Fruit fly (Drosophila melanogaster) whole organism, embryonic: ENCODE results near the gene RluA-1.

Experiments
- Antp ChIP-seq: fragments of 200-800 bp; sonication (Bioruptor generic); optimal IDR thresholded peaks from 3 replicates; lab custom pipeline; 2016; ENCODE audit warnings: missing biosample characterization, missing genetic modification characterization
- B-H1 ChIP-seq: fragments of 200-800 bp; sonication (Bioruptor generic); IDR thresholded peaks from 3 replicates; pipeline ENCODE4 v1.3.6; 2022; ENCODE audit warnings: missing biosample characterization, missing genetic modification characterization
- BtbVII ChIP-seq: fragments of 200-800 bp; sonication (Bioruptor generic); optimal IDR thresholded peaks from 3 replicates; lab custom pipeline; 2017; ENCODE audit warnings: missing biosample characterization, mild to moderate bottlenecking, missing genetic modification characterization
- CG10654 ChIP-seq: fragments of 200-800 bp; sonication (Bioruptor generic); optimal IDR thresholded peaks from 2 replicates; lab custom pipeline; 2016; ENCODE audit warnings: missing biosample characterization, missing genetic modification characterization
- CG11398 ChIP-seq: fragments of 200-800 bp; sonication (Bioruptor generic); optimal IDR thresholded peaks from 2 replicates; lab custom pipeline; 2016; ENCODE audit warnings: missing biosample characterization, missing genetic modification characterization
- CG11504 ChIP-seq: fragments of 200-800 bp; sonication (Bioruptor generic); optimal IDR thresholded peaks from 3 replicates; lab custom pipeline; 2019; ENCODE audit warnings: missing biosample characterization, mild to moderate bottlenecking, missing genetic modification characterization, moderate library complexity
- CG12155 ChIP-seq: fragments of 200-800 bp; sonication (Bioruptor generic); optimal IDR thresholded peaks from 3 replicates; lab custom pipeline; 2016; ENCODE audit warnings: missing biosample characterization, missing genetic modification characterization
- CG12391 ChIP-seq: fragments of 200-800 bp; sonication (Bioruptor generic); optimal IDR thresholded peaks from 3 replicates; lab custom pipeline; 2018; ENCODE audit warnings: missing biosample characterization, mild to moderate bottlenecking, missing genetic modification characterization, moderate library complexity
- CG13775 ChIP-seq: fragments of 200-800 bp; sonication (Bioruptor generic); optimal IDR thresholded peaks from 3 replicates; lab custom pipeline; 2017; ENCODE audit warnings: missing biosample characterization, mild to moderate bottlenecking, missing genetic modification characterization
- CG14050 ChIP-seq: fragments of 200-800 bp; sonication (Bioruptor generic); IDR thresholded peaks from 3 replicates; pipeline ENCODE4 v1.3.6; 2022; ENCODE audit warnings: missing biosample characterization, missing genetic modification characterization
- CG15073 ChIP-seq: fragments of 200-800 bp; sonication (Bioruptor generic); optimal IDR thresholded peaks from 2 replicates; lab custom pipeline; 2016; ENCODE audit warnings: missing biosample characterization, missing genetic modification characterization
- CG1529 ChIP-seq: fragments of 200-800 bp; sonication (Bioruptor generic); optimal IDR thresholded peaks from 3 replicates; lab custom pipeline; 2018; ENCODE audit warnings: missing biosample characterization, missing genetic modification characterization
- CG15696 ChIP-seq: fragments of 200-800 bp; sonication (Bioruptor generic); optimal IDR thresholded peaks from 2 replicates; lab custom pipeline; 2019; ENCODE audit warnings: missing biosample characterization, mild to moderate bottlenecking, missing genetic modification characterization, moderate library complexity
- CG1602 ChIP-seq: fragments of 200-800 bp; sonication (Bioruptor generic); optimal IDR thresholded peaks from 3 replicates; lab custom pipeline; 2016; ENCODE audit warnings: missing biosample characterization, missing genetic modification characterization
- CG1647 ChIP-seq: fragments of 200-800 bp; sonication (Bioruptor generic); optimal IDR thresholded peaks from 3 replicates; lab custom pipeline; 2016; ENCODE audit warnings: missing biosample characterization, missing genetic modification characterization
- CG16779 ChIP-seq: fragments of 200-800 bp; sonication (Bioruptor generic); IDR thresholded peaks from 2 replicates; pipeline ENCODE4 v1.3.6; 2022; ENCODE audit warnings: missing biosample characterization, missing genetic modification characterization
- CG17186 ChIP-seq: fragments of 200-800 bp; sonication (Bioruptor generic); optimal IDR thresholded peaks from 3 replicates; lab custom pipeline; 2017; ENCODE audit warnings: missing biosample characterization, missing genetic modification reagents, missing genetic modification characterization
- CG17361 ChIP-seq: fragments of 200-800 bp; sonication (Bioruptor generic); IDR thresholded peaks from 3 replicates; pipeline ENCODE4 v1.3.6; 2022; ENCODE audit warnings: missing biosample characterization, missing genetic modification characterization
- CG1792 ChIP-seq: fragments of 200-800 bp; sonication (Bioruptor generic); optimal IDR thresholded peaks from 2 replicates; lab custom pipeline; 2016; ENCODE audit warnings: missing biosample characterization, missing genetic modification characterization
- CG2116 ChIP-seq: fragments of 200-800 bp; sonication (Bioruptor generic); optimal IDR thresholded peaks from 3 replicates; lab custom pipeline; 2018; ENCODE audit warnings: missing biosample characterization, mild to moderate bottlenecking, missing genetic modification characterization
- CG2712 ChIP-seq: fragments of 200-800 bp; optimal IDR thresholded peaks from 3 replicates; lab custom pipeline; 2019; ENCODE audit warnings: missing biosample characterization, mild to moderate bottlenecking, missing genetic modification characterization, moderate library complexity
- CG31224 ChIP-seq: fragments of 200-800 bp; sonication (Bioruptor generic); IDR thresholded peaks from 2 replicates; pipeline ENCODE4 v1.3.6; 2022; ENCODE audit warnings: missing biosample characterization, missing genetic modification characterization
- CG31365 ChIP-seq: fragments of 200-800 bp; sonication (Bioruptor generic); optimal IDR thresholded peaks from 2 replicates; lab custom pipeline; 2018; ENCODE audit warnings: missing biosample characterization, mild to moderate bottlenecking, missing genetic modification characterization
- CG3281 ChIP-seq: fragments of 200-800 bp; sonication (Bioruptor generic); optimal IDR thresholded peaks from 3 replicates; lab custom pipeline; 2017; ENCODE audit warnings: missing biosample characterization, mild to moderate bottlenecking, missing genetic modification characterization
- CG42726 ChIP-seq: fragments of 200-800 bp; sonication (Bioruptor generic); IDR thresholded peaks from 2 replicates; pipeline ENCODE4 v1.3.6; 2022; ENCODE audit warnings: missing biosample characterization, missing genetic modification characterization; ENCODE audit not compliant: partially characterized antibody
- CG7786 ChIP-seq: fragments of 200-800 bp; sonication (Bioruptor generic); optimal IDR thresholded peaks from 2 replicates; lab custom pipeline; 2016; ENCODE audit warnings: missing biosample characterization, missing genetic modification characterization
- CG8765 ChIP-seq: fragments of 200-800 bp; sonication (Bioruptor generic); IDR thresholded peaks from 2 replicates; pipeline ENCODE4 v1.3.6; 2022; ENCODE audit warnings: missing biosample characterization, missing genetic modification characterization
- CG8944 ChIP-seq: fragments of 200-800 bp; sonication (Bioruptor generic); optimal IDR thresholded peaks from 3 replicates; lab custom pipeline; 2016; ENCODE audit warnings: missing biosample characterization, missing genetic modification characterization
- CG9215 ChIP-seq: fragments of 200-800 bp; sonication (Bioruptor generic); IDR thresholded peaks from 2 replicates; pipeline ENCODE4 v1.3.6; 2022; ENCODE audit warnings: missing biosample characterization, missing genetic modification characterization
- CkIIα-i1 ChIP-seq: fragments of 200-800 bp; sonication (Bioruptor generic); IDR thresholded peaks from 2 replicates; pipeline ENCODE4 v1.3.6; 2022; ENCODE audit warnings: missing biosample characterization, missing genetic modification characterization
- Dad ChIP-seq: fragments of 200-800 bp; sonication (Bioruptor generic); optimal IDR thresholded peaks from 3 replicates; lab custom pipeline; 2016; ENCODE audit warnings: missing biosample characterization, missing genetic modification characterization
- Deaf1 ChIP-seq: fragments of 200-800 bp; optimal IDR thresholded peaks from 3 replicates; lab custom pipeline; 2019; ENCODE audit warnings: missing biosample characterization, mild to moderate bottlenecking, missing genetic modification characterization, moderate library complexity
- Gug ChIP-seq: fragments of 200-800 bp; sonication (Bioruptor generic); IDR thresholded peaks from 4 replicates; pipeline ENCODE4 v1.3.6; 2022; ENCODE audit warnings: missing biosample characterization, missing genetic modification characterization
- Hmx ChIP-seq: fragments of 200-800 bp; sonication (Bioruptor generic); optimal IDR thresholded peaks from 2 replicates; lab custom pipeline; 2016; ENCODE audit warnings: missing biosample characterization, missing genetic modification characterization
- Hr51 ChIP-seq, 2 experiments: fragments of 200-800 bp; sonication (Bioruptor generic); optimal IDR thresholded peaks; 2 replicates in 1 of 2; 3 replicates in 1 of 2; lab custom pipeline; 2016 to 2018; ENCODE audit warnings: missing biosample characterization in 2 of 2, missing genetic modification characterization in 2 of 2, mild to moderate bottlenecking in 1 of 2, moderate library complexity in 1 of 2
- Lhr ChIP-seq: fragments of 200-800 bp; sonication (Bioruptor generic); optimal IDR thresholded peaks from 3 replicates; lab custom pipeline; 2017; ENCODE audit warnings: mild to moderate bottlenecking, missing biosample characterization, missing genetic modification reagents, missing genetic modification characterization
- NK7.1 ChIP-seq: fragments of 200-800 bp; sonication (Bioruptor generic); optimal IDR thresholded peaks from 3 replicates; lab custom pipeline; 2016; ENCODE audit warnings: missing biosample characterization, missing genetic modification characterization
- Oli ChIP-seq: fragments of 200-800 bp; sonication (Bioruptor generic); optimal IDR thresholded peaks from 2 replicates; lab custom pipeline; 2018; ENCODE audit warnings: missing biosample characterization, mild to moderate bottlenecking, missing genetic modification characterization, moderate library complexity
- Opbp ChIP-seq: fragments of 200-800 bp; sonication (Bioruptor generic); IDR thresholded peaks from 3 replicates; pipeline ENCODE4 v1.3.6; 2022; ENCODE audit warnings: missing biosample characterization, missing genetic modification characterization; ENCODE audit not compliant: partially characterized antibody
- br ChIP-seq: fragments of >200 bp; optimal IDR thresholded peaks from 2 replicates; lab custom pipeline; 2017
- esg ChIP-seq: fragments of 200-800 bp; sonication (Bioruptor generic); conservative IDR thresholded peaks from 2 replicates; pipeline ENCODE4 v1.3.6; 2022; ENCODE audit warnings: missing biosample characterization, missing genetic modification characterization
- ewg ChIP-seq: fragments of 200-800 bp; sonication (Bioruptor generic); optimal IDR thresholded peaks from 3 replicates; lab custom pipeline; 2017; ENCODE audit warnings: mild to moderate bottlenecking, missing biosample characterization, missing genetic modification reagents, missing genetic modification characterization
- fd102C ChIP-seq: fragments of 200-800 bp; sonication (Bioruptor generic); optimal IDR thresholded peaks from 2 replicates; lab custom pipeline; 2018; ENCODE audit warnings: missing biosample characterization, mild to moderate bottlenecking, missing genetic modification characterization, moderate library complexity
- fru ChIP-seq: fragments of >200 bp; optimal IDR thresholded peaks from 2 replicates; lab custom pipeline; 2017
- lab ChIP-seq: fragments of 200-800 bp; sonication (Bioruptor generic); optimal IDR thresholded peaks from 3 replicates; lab custom pipeline; 2017; ENCODE audit warnings: missing biosample characterization, missing genetic modification characterization, mild to moderate bottlenecking, moderate library complexity, missing genetic modification reagents
- oc ChIP-seq: fragments of 200-800 bp; sonication (Bioruptor generic); optimal IDR thresholded peaks from 2 replicates; lab custom pipeline; 2018; ENCODE audit warnings: missing biosample characterization, mild to moderate bottlenecking, missing genetic modification characterization, moderate library complexity
- schlank ChIP-seq: fragments of 200-800 bp; sonication (Bioruptor generic); optimal IDR thresholded peaks from 2 replicates; lab custom pipeline; 2018; ENCODE audit warnings: missing biosample characterization, mild to moderate bottlenecking, missing genetic modification characterization
- sima ChIP-seq: fragments of 200-800 bp; sonication (Bioruptor generic); optimal IDR thresholded peaks from 2 replicates; lab custom pipeline; 2016; ENCODE audit warnings: missing biosample characterization, missing genetic modification characterization
- twi ChIP-seq: fragments of 200-800 bp; optimal IDR thresholded peaks from 2 replicates; lab custom pipeline; 2019; ENCODE audit warnings: missing biosample characterization, mild to moderate bottlenecking, missing genetic modification characterization, moderate library complexity
- vnd ChIP-seq: fragments of 200-800 bp; sonication (Bioruptor generic); IDR thresholded peaks from 3 replicates; pipeline ENCODE4 v1.3.6; 2022; ENCODE audit warnings: missing biosample characterization, missing genetic modification characterization; ENCODE audit not compliant: partially characterized antibody
- vvl ChIP-seq: fragments of 200-800 bp; sonication (Bioruptor generic); IDR thresholded peaks from 2 replicates; pipeline ENCODE4 v1.3.6; 2022; ENCODE audit warnings: missing biosample characterization, missing genetic modification characterization

The RluA-1 gene

dm6 chr2L:10516470-10517048, 42.4 kb upstream of the RluA-1 start (continued):
- TF ChIP-seq CG12155: no peak
- TF ChIP-seq ewg (GFP tag; lab: Kevin White, UChicago): no peak
- no peak for TF ChIP-seq fd102C
- TF ChIP-seq Hr51 (GFP tag; optimal IDR thresholded peaks at IDR 0.05; lab: Kevin White, UChicago): peak in 1 of 2 experiments; percentile 40
- peak; percentile 70 for TF ChIP-seq lab
- TF ChIP-seq CG31365 (tag; lab: Kevin White, UChicago): peak; percentile 17
- peak; percentile 55 for TF ChIP-seq vvl (GFP tag; lab: Robert Waterston, UW)
- TF ChIP-seq CG12391: peak; percentile 27
- TF ChIP-seq CG8765 (GFP tag; lab: Robert Waterston, UW): no peak
- TF ChIP-seq CG1529: no peak
- TF ChIP-seq NK7.1 (GFP tag; lab: Kevin White, UChicago): peak; percentile 21
- TF ChIP-seq CG11398 (GFP tag; lab: Kevin White, UChicago): peak; percentile 13
- peak; percentile 67; the same call in 2 of the 3 replicates for TF ChIP-seq CG17361 (GFP tag; lab: Robert Waterston, UW)
- no peak for TF ChIP-seq twi (tag; lab: Kevin White, UChicago)
- peak; percentile 19; the same call in 2 of the 3 replicates for TF ChIP-seq CG14050 (GFP tag; lab: Robert Waterston, UW)
- no peak for TF ChIP-seq Gug (GFP tag; lab: Robert Waterston, UW)
- peak; percentile 19 for TF ChIP-seq CG17186 (GFP tag; lab: Kevin White, UChicago)
- peak; percentile 13 for TF ChIP-seq CG8944 (GFP tag; lab: Kevin White, UChicago)
- no peak for TF ChIP-seq CkIIα-i1 (GFP tag; lab: Robert Waterston, UW)
- TF ChIP-seq oc (tag; lab: Kevin White, UChicago): no peak
- TF ChIP-seq CG2116: peak; percentile 59
- peak; percentile 34 for TF ChIP-seq Oli (tag; lab: Kevin White, UChicago)
- 0 out of 2 replicates have a peak, but pooled peaks have one; percentile 18 for TF ChIP-seq CG16779 (GFP tag; lab: Robert Waterston, UW)
- TF ChIP-seq CG2712 (tag; lab: Kevin White, UChicago): no peak
- TF ChIP-seq Lhr (GFP tag; lab: Kevin White, UChicago): peak; percentile 3
- TF ChIP-seq CG7786 (GFP tag; lab: Kevin White, UChicago): no peak
- no peak for TF ChIP-seq CG10654
- peak; percentile 31 for TF ChIP-seq CG11504 (tag; lab: Kevin White, UChicago)
- TF ChIP-seq BtbVII (GFP tag; lab: Kevin White, UChicago): no peak
- TF ChIP-seq CG1792 (GFP tag; lab: Kevin White, UChicago): peak; percentile 33
- no peak for TF ChIP-seq CG15073 (GFP tag; lab: Kevin White, UChicago)
- peak; percentile 43 for TF ChIP-seq CG13775 (GFP tag; lab: Kevin White, UChicago)
- TF ChIP-seq br (lab: Kevin White, UChicago): no peak
- no peak for TF ChIP-seq CG1647 (GFP tag; lab: Kevin White, UChicago)
- TF ChIP-seq Antp: peak; percentile 48
- TF ChIP-seq CG42726: no peak
- no peak for TF ChIP-seq sima
- peak; percentile 50 for TF ChIP-seq CG3281 (GFP tag; lab: Kevin White, UChicago)
- no peak for TF ChIP-seq schlank (tag; lab: Kevin White, UChicago)
- no peak for TF ChIP-seq CG31224 (GFP tag; lab: Robert Waterston, UW)
- TF ChIP-seq CG9215 (GFP tag; lab: Robert Waterston, UW): no peak
- TF ChIP-seq Opbp (GFP tag; lab: Robert Waterston, UW): peak; percentile 60; the same call in 2 of the 3 replicates
- no peak for TF ChIP-seq fru
- no peak for TF ChIP-seq esg
- TF ChIP-seq CG1602 (GFP tag; lab: Kevin White, UChicago): no peak
- TF ChIP-seq Dad (GFP tag; lab: Kevin White, UChicago): no peak
- TF ChIP-seq Deaf1 (tag; lab: Kevin White, UChicago): peak; percentile 77
- peak; percentile 12; the same call in 1 of the 3 replicates for TF ChIP-seq B-H1 (GFP tag; lab: Robert Waterston, UW)
- TF ChIP-seq vnd (GFP tag; lab: Robert Waterston, UW): no peak
- TF ChIP-seq CG15696 (tag; lab: Kevin White, UChicago): peak; percentile 17
- no peak for TF ChIP-seq Hmx (GFP tag; lab: Kevin White, UChicago)
